Fruit fly (Drosophila melanogaster): ENCODE results near the gene CG31206.

Gene CG31206

DNA sequence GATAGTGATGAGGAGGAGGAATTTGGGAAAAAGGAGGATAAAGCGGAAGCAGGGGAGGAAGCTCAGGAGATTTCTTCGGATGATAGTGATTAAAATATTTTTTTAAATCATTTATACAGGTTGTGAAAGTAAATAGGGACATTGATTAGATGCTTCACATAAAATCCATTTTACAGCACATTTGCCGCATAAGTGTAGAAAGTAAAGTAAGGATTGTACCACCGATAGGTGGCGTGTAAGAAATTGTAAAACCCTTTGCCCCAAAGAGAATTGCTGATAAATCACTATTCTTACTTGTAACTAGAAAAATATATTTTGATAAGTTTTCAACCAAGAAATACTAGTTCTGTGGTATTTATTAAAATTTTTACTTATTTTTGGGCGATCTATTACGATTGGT is 48.8 kb downstream of the CG31206 start (continued):
- TF ChIP-seq H2.0 (GFP tag; IDR thresholded peaks at IDR 0.05) (0 out of 2 replicates have a peak, but pooled peaks have one; percentile 34), shn (GFP tag; optimal IDR thresholded peaks at IDR 0.05) (no peak), CG32532 (GFP tag; IDR thresholded peaks at IDR 0.05) (no peak), stwl (tag; optimal IDR thresholded peaks at IDR 0.05) (peak; percentile 47), Usf (GFP tag; optimal IDR thresholded peaks at IDR 0.05) (no peak), CG17361 (GFP tag; IDR thresholded peaks at IDR 0.05) (no peak), CG17328 (GFP tag; IDR thresholded peaks at IDR 0.05) (no peak), br (optimal IDR thresholded peaks at IDR 0.05) (no peak), Myb (GFP tag; optimal IDR thresholded peaks at IDR 0.05) (no peak), CG10979 (tag; optimal IDR thresholded peaks at IDR 0.05) (no peak), CG18599 (GFP tag; optimal IDR thresholded peaks at IDR 0.05) (no peak), CG12236 (GFP tag; optimal IDR thresholded peaks at IDR 0.05) (no peak), CG4360 (GFP tag; IDR thresholded peaks at IDR 0.05) (no peak), CG10366 (GFP tag; IDR thresholded peaks at IDR 0.05) (no peak), CG13424 (tag; optimal IDR thresholded peaks at IDR 0.05) (no peak), gcm2 (GFP tag; optimal IDR thresholded peaks at IDR 0.05) (no peak), CG2712 (tag; optimal IDR thresholded peaks at IDR 0.05) (no peak), ssp (GFP tag; IDR thresholded peaks at IDR 0.05) (0 out of 2 replicates have a peak, but pooled peaks have one; percentile 8), Bdp1 (GFP tag; optimal IDR thresholded peaks at IDR 0.05) (no peak), CG10543 (GFP tag; optimal IDR thresholded peaks at IDR 0.05) (no peak), Dip3 (GFP tag; optimal IDR thresholded peaks at IDR 0.05) (no peak), esg (GFP tag; conservative IDR thresholded peaks at IDR 0.05) (no peak), chm (GFP tag; IDR thresholded peaks at IDR 0.05) (no peak), bbx (GFP tag; IDR thresholded peaks at IDR 0.05; ENCODE audit: partially characterized antibody) (0 out of 2 replicates have a peak, but pooled peaks have one; percentile 27), CG16813 (GFP tag; IDR thresholded peaks at IDR 0.05; ENCODE audit: partially characterized antibody) (peak; percentile 35; the same call in 2 of the 3 replicates), Hr51 (GFP tag; optimal IDR thresholded peaks at IDR 0.05) (no peak), CG4707 (GFP tag; optimal IDR thresholded peaks at IDR 0.05) (no peak), CrebB (tag; optimal IDR thresholded peaks at IDR 0.05) (no peak), nom (GFP tag; optimal IDR thresholded peaks at IDR 0.05) (no peak), Optix (GFP tag; IDR thresholded peaks at IDR 0.05) (no peak), CG15601 (tag; optimal IDR thresholded peaks at IDR 0.05) (no peak), CG2120 (GFP tag; optimal IDR thresholded peaks at IDR 0.05) (no peak), crc (GFP tag; optimal IDR thresholded peaks at IDR 0.05) (no peak), fd64A (GFP tag; optimal IDR thresholded peaks at IDR 0.05) (no peak), CG42726 (GFP tag; IDR thresholded peaks at IDR 0.05; ENCODE audit: partially characterized antibody) (0 out of 2 replicates have a peak, but pooled peaks have one; percentile 38), CG7357 (GFP tag; IDR thresholded peaks at IDR 0.05) (no peak), D19B (GFP tag; optimal IDR thresholded peaks at IDR 0.05) (no peak), luna (GFP tag; optimal IDR thresholded peaks at IDR 0.05) (no peak), Rfx (GFP tag; IDR thresholded peaks at IDR 0.05) (peak; percentile 38; the same call in 1 of the 2 replicates), Max (GFP tag; optimal IDR thresholded peaks at IDR 0.05) (no peak), CG11247 (GFP tag; IDR thresholded peaks at IDR 0.05) (no peak), CG15479 (GFP tag; optimal IDR thresholded peaks at IDR 0.05) (no peak), CG12659 (GFP tag; optimal IDR thresholded peaks at IDR 0.05) (no peak), gsb (GFP tag; IDR thresholded peaks at IDR 0.05) (no peak), Nf-YB (GFP tag; optimal IDR thresholded peaks at IDR 0.05) (no peak), jumu (GFP tag; optimal IDR thresholded peaks at IDR 0.05) (no peak), HLH4C (GFP tag; IDR thresholded peaks at IDR 0.05; ENCODE audit: partially characterized antibody) (no peak), kay (GFP tag; optimal IDR thresholded peaks at IDR 0.05) (no peak), CG12769 (tag; optimal IDR thresholded peaks at IDR 0.05) (no peak), CTCF (GFP tag; optimal IDR thresholded peaks at IDR 0.05) (peak; percentile 94), CG30431 (GFP tag; optimal IDR thresholded peaks at IDR 0.05) (no peak), CG5180 (GFP tag; optimal IDR thresholded peaks at IDR 0.05) (no peak)
